Worm (Caenorhabditis elegans) whole organism, L2 larva: Measurements from ENCODE around the gene C26B2.8.

Experiments
- crh-2 ChIP-seq: sonication (generic microtip); optimal IDR thresholded peaks from 2 replicates; lab custom pipeline; 2017; ENCODE audit warnings: missing biosample characterization, missing genetic modification characterization
- dmd-4 ChIP-seq: sonication (generic microtip); optimal IDR thresholded peaks from 2 replicates; lab custom pipeline; 2017; ENCODE audit warnings: missing biosample characterization, missing genetic modification characterization
- elt-3 ChIP-seq: sonication (generic microtip); optimal IDR thresholded peaks from 2 replicates; lab custom pipeline; 2017; ENCODE audit warnings: missing biosample characterization, missing genetic modification characterization
- lsy-2 ChIP-seq, 2 experiments: fragments of 150-350 bp in 1 of 2; sonication (generic microtip) in 1 of 2; optimal IDR thresholded peaks; 2 replicates each; lab custom pipeline; 2014 to 2017; ENCODE audit warnings: missing biosample characterization in 2 of 2, missing genetic modification characterization in 2 of 2
- nhr-11 ChIP-seq: fragments of 150-350 bp; optimal IDR thresholded peaks from 2 replicates; lab custom pipeline; 2014; ENCODE audit warnings: missing biosample characterization, missing genetic modification characterization
- nhr-12 ChIP-seq: fragments of 150-350 bp; optimal IDR thresholded peaks from 2 replicates; lab custom pipeline; 2014; ENCODE audit warnings: missing biosample characterization, missing genetic modification characterization
- nhr-23 ChIP-seq: fragments of 150-350 bp; optimal IDR thresholded peaks from 2 replicates; lab custom pipeline; 2014; ENCODE audit warnings: missing biosample characterization, missing genetic modification reagents, missing genetic modification characterization
- nhr-25 ChIP-seq: fragments of 150-350 bp; sonication (generic microtip); optimal IDR thresholded peaks from 3 replicates; lab custom pipeline; 2014; ENCODE audit warnings: missing biosample characterization, missing genetic modification characterization
- nhr-77 ChIP-seq: fragments of 150-350 bp; optimal IDR thresholded peaks from 2 replicates; lab custom pipeline; 2014; ENCODE audit warnings: missing biosample characterization, missing genetic modification characterization
- snpc-4 ChIP-seq: fragments of 150-350 bp; optimal IDR thresholded peaks from 2 replicates; lab custom pipeline; 2014; ENCODE audit warnings: missing biosample characterization, missing genetic modification characterization
- ztf-4 ChIP-seq: fragments of 150-350 bp; optimal IDR thresholded peaks from 2 replicates; lab custom pipeline; 2014; ENCODE audit warnings: missing biosample characterization, missing genetic modification characterization

ce11 chrIV:7982024-7982576, 31.8 kb upstream of the C26B2.8 start, which contains the start of gene arf-5:
- TF ChIP-seq ztf-4 (tag; lab: Kevin White, UChicago) = no peak
- peak; percentile 73 for TF ChIP-seq crh-2
- TF ChIP-seq elt-3 (tag; lab: Kevin White, UChicago) = no peak
- no peak for TF ChIP-seq nhr-12 (tag; lab: Kevin White, UChicago)
- no peak for TF ChIP-seq nhr-11 (tag; lab: Kevin White, UChicago)
- no peak for TF ChIP-seq nhr-77
- TF ChIP-seq nhr-23 (tag; lab: Kevin White, UChicago) = no peak
- no peak for TF ChIP-seq dmd-4 (tag; lab: Kevin White, UChicago)
- TF ChIP-seq snpc-4 (tag; lab: Kevin White, UChicago) = no peak
- peak in 1 of 2 experiments; percentile 74 for TF ChIP-seq lsy-2 (tag; optimal IDR thresholded peaks at IDR 0.05; lab: Kevin White, UChicago)
- no peak for TF ChIP-seq nhr-25 (tag; lab: Kevin White, UChicago)
